Fruit fly (Drosophila melanogaster) whole organism, embryonic: ENCODE measurements around the gene brm.
A peak's percentile ranks its signal among the peaks of the same experiment; 100 is the strongest.

Source experiments
- Antp ChIP-seq: fragments of 200-800 bp; sonication (Bioruptor generic); optimal IDR thresholded peaks from 3 replicates; lab custom pipeline; 2016; ENCODE audit warnings: missing biosample characterization, missing genetic modification characterization
- Asciz ChIP-seq: fragments of 200-800 bp; sonication (Bioruptor generic); optimal IDR thresholded peaks from 2 replicates; lab custom pipeline; 2017; ENCODE audit warnings: missing biosample characterization, mild to moderate bottlenecking, missing genetic modification characterization, missing genetic modification reagents
- CG11456 ChIP-seq: fragments of 200-800 bp; sonication (Bioruptor generic); IDR thresholded peaks from 3 replicates; pipeline ENCODE4 v1.3.6; 2022; ENCODE audit warnings: missing biosample characterization, missing genetic modification characterization
- CG12104 ChIP-seq: fragments of 200-800 bp; sonication (Bioruptor generic); optimal IDR thresholded peaks from 3 replicates; lab custom pipeline; 2016; ENCODE audit warnings: missing biosample characterization, missing genetic modification characterization
- CG12769 ChIP-seq: fragments of 200-800 bp; sonication (Bioruptor generic); optimal IDR thresholded peaks from 2 replicates; lab custom pipeline; 2019; ENCODE audit warnings: missing biosample characterization, mild to moderate bottlenecking, missing genetic modification characterization, moderate library complexity
- CG13287 ChIP-seq: fragments of 200-800 bp; sonication (Bioruptor generic); IDR thresholded peaks from 2 replicates; pipeline ENCODE4 v1.3.6; 2022; ENCODE audit warnings: missing biosample characterization, missing genetic modification characterization; ENCODE audit not compliant: partially characterized antibody
- CG14050 ChIP-seq: fragments of 200-800 bp; sonication (Bioruptor generic); IDR thresholded peaks from 3 replicates; pipeline ENCODE4 v1.3.6; 2022; ENCODE audit warnings: missing biosample characterization, missing genetic modification characterization
- CG30020 ChIP-seq: fragments of 200-800 bp; optimal IDR thresholded peaks from 2 replicates; lab custom pipeline; 2019; ENCODE audit warnings: missing biosample characterization, mild to moderate bottlenecking, missing genetic modification characterization, moderate library complexity
- CG4328 ChIP-seq: fragments of 200-800 bp; sonication (Bioruptor generic); optimal IDR thresholded peaks from 3 replicates; lab custom pipeline; 2017; ENCODE audit warnings: missing biosample characterization, missing genetic modification reagents, missing genetic modification characterization
- CG6791 ChIP-seq: fragments of 200-800 bp; sonication (Bioruptor generic); IDR thresholded peaks from 3 replicates; pipeline ENCODE4 v1.3.6; 2022; ENCODE audit warnings: missing biosample characterization, missing genetic modification characterization; ENCODE audit not compliant: partially characterized antibody
- CG6854 ChIP-seq: fragments of 200-800 bp; sonication (Bioruptor generic); optimal IDR thresholded peaks from 3 replicates; lab custom pipeline; 2017; ENCODE audit warnings: missing biosample characterization, mild to moderate bottlenecking, missing genetic modification characterization
- CG7745 ChIP-seq: fragments of 200-800 bp; sonication (Bioruptor generic); optimal IDR thresholded peaks from 2 replicates; lab custom pipeline; 2018; ENCODE audit warnings: missing biosample characterization, mild to moderate bottlenecking, missing genetic modification characterization, moderate library complexity
- CG7839 ChIP-seq: fragments of 200-800 bp; sonication (Bioruptor generic); optimal IDR thresholded peaks from 3 replicates; lab custom pipeline; 2018; ENCODE audit warnings: missing biosample characterization, mild to moderate bottlenecking, missing genetic modification characterization, moderate library complexity
- CG7928 ChIP-seq: fragments of 200-800 bp; sonication (Bioruptor generic); optimal IDR thresholded peaks from 2 replicates; lab custom pipeline; 2017; ENCODE audit warnings: missing biosample characterization, mild to moderate bottlenecking, missing genetic modification characterization
- CG9727 ChIP-seq: fragments of 200-800 bp; sonication (Bioruptor generic); optimal IDR thresholded peaks from 3 replicates; lab custom pipeline; 2017; ENCODE audit warnings: missing biosample characterization, mild to moderate bottlenecking, missing genetic modification characterization
- CG9876 ChIP-seq: fragments of 200-800 bp; sonication (Bioruptor generic); optimal IDR thresholded peaks from 2 replicates; lab custom pipeline; 2016; ENCODE audit warnings: missing biosample characterization, missing genetic modification characterization
- Eip74EF ChIP-seq, 2 experiments: fragments of 200-800 bp in 1 of 2; fragments of >200 bp in 1 of 2; sonication (Bioruptor generic) in 1 of 2; optimal IDR thresholded peaks; 2 replicates each; lab custom pipeline; 2017 to 2019; ENCODE audit warnings: missing biosample characterization in 2 of 2, missing genetic modification characterization in 2 of 2, mild to moderate bottlenecking in 1 of 2, moderate library complexity in 1 of 2
- Ets65A ChIP-seq: fragments of 200-800 bp; sonication (Bioruptor generic); peaks from one replicate; lab custom pipeline; 2016; ENCODE audit warnings: missing biosample characterization, missing genetic modification characterization
- HHEX ChIP-seq: fragments of 200-800 bp; sonication (Bioruptor generic); optimal IDR thresholded peaks from 3 replicates; lab custom pipeline; 2017; ENCODE audit warnings: missing biosample characterization, mild to moderate bottlenecking, missing genetic modification characterization, missing genetic modification reagents
- Hsf ChIP-seq: fragments of 200-800 bp; sonication (Bioruptor generic); optimal IDR thresholded peaks from 3 replicates; lab custom pipeline; 2016; ENCODE audit warnings: missing biosample characterization, missing genetic modification characterization
- Myb ChIP-seq: fragments of 200-800 bp; sonication (Bioruptor generic); optimal IDR thresholded peaks from 2 replicates; lab custom pipeline; 2016; ENCODE audit warnings: missing biosample characterization, missing genetic modification characterization
- NC2β ChIP-seq: fragments of 200-800 bp; sonication (Bioruptor generic); optimal IDR thresholded peaks from 2 replicates; lab custom pipeline; 2016; ENCODE audit warnings: missing biosample characterization, missing genetic modification characterization
- PHDP ChIP-seq: fragments of 200-800 bp; sonication (Bioruptor generic); optimal IDR thresholded peaks from 3 replicates; lab custom pipeline; 2018; ENCODE audit warnings: missing biosample characterization, mild to moderate bottlenecking, missing genetic modification characterization, moderate library complexity
- Sin3A ChIP-seq: fragments of >200 bp; optimal IDR thresholded peaks from 2 replicates; lab custom pipeline; 2018
- Spps ChIP-seq: fragments of 200-800 bp; sonication (Bioruptor generic); optimal IDR thresholded peaks from 2 replicates; lab custom pipeline; 2018; ENCODE audit warnings: missing biosample characterization, mild to moderate bottlenecking, missing genetic modification characterization
- TFAM ChIP-seq: fragments of 200-800 bp; sonication (Bioruptor generic); optimal IDR thresholded peaks from 2 replicates; lab custom pipeline; 2017; ENCODE audit warnings: missing biosample characterization, missing genetic modification characterization, inconsistent platforms
- caup ChIP-seq: fragments of 200-800 bp; sonication (Bioruptor generic); optimal IDR thresholded peaks from 3 replicates; lab custom pipeline; 2017; ENCODE audit warnings: missing biosample characterization, mild to moderate bottlenecking, missing genetic modification characterization, moderate library complexity; ENCODE audit not compliant: severe bottlenecking
- chn ChIP-seq: fragments of 200-800 bp; sonication (Bioruptor generic); optimal IDR thresholded peaks from 2 replicates; lab custom pipeline; 2016; ENCODE audit warnings: missing biosample characterization, missing genetic modification characterization
- crol ChIP-seq: fragments of 200-800 bp; sonication (Bioruptor generic); IDR thresholded peaks from 2 replicates; pipeline ENCODE4 v1.3.6; 2022; ENCODE audit warnings: missing biosample characterization, missing genetic modification characterization
- crp ChIP-seq, 2 experiments: fragments of 200-800 bp; sonication (Bioruptor generic); optimal IDR thresholded peaks; 2 replicates in 1 of 2; 3 replicates in 1 of 2; lab custom pipeline; 2017; ENCODE audit warnings: missing biosample characterization in 2 of 2, missing genetic modification characterization in 2 of 2, mild to moderate bottlenecking in 1 of 2, moderate library complexity in 1 of 2
- dan ChIP-seq: fragments of 200-800 bp; sonication (Bioruptor generic); IDR thresholded peaks from 2 replicates; pipeline ENCODE4 v1.3.6; 2022; ENCODE audit warnings: missing biosample characterization, missing genetic modification characterization
- danr ChIP-seq: fragments of 200-800 bp; sonication (Bioruptor generic); IDR thresholded peaks from 2 replicates; pipeline ENCODE4 v1.3.6; 2022; ENCODE audit warnings: missing biosample characterization, missing genetic modification characterization
- gce ChIP-seq: fragments of 200-800 bp; sonication (Bioruptor generic); IDR thresholded peaks from 3 replicates; pipeline ENCODE4 v1.3.6; 2022; ENCODE audit warnings: missing biosample characterization, missing genetic modification characterization
- hb ChIP-seq: fragments of 200-800 bp; sonication (Bioruptor generic); IDR thresholded peaks from 3 replicates; pipeline ENCODE4 v1.3.6; 2022; ENCODE audit warnings: missing biosample characterization, missing genetic modification characterization; ENCODE audit not compliant: partially characterized antibody
- hkb ChIP-seq, 2 experiments: fragments of 200-800 bp in 1 of 2; fragments of >200 bp in 1 of 2; sonication (Bioruptor generic) in 1 of 2; IDR thresholded peaks in 1 of 2; optimal IDR thresholded peaks in 1 of 2; 2 replicates each; pipeline versions ENCODE4 v1.3.6 to Lab custom; 2017 to 2022; ENCODE audit warnings: missing biosample characterization in 1 of 2, missing genetic modification characterization in 1 of 2
- kay ChIP-seq: fragments of 200-800 bp; sonication (Bioruptor generic); optimal IDR thresholded peaks from 2 replicates; lab custom pipeline; 2016; ENCODE audit warnings: missing biosample characterization, missing genetic modification characterization
- nau ChIP-seq: fragments of 200-800 bp; sonication (Bioruptor generic); optimal IDR thresholded peaks from 3 replicates; lab custom pipeline; 2017; ENCODE audit warnings: missing biosample characterization, mild to moderate bottlenecking, missing genetic modification characterization, missing genetic modification reagents
- nom ChIP-seq: fragments of 200-800 bp; sonication (Bioruptor generic); optimal IDR thresholded peaks from 2 replicates; lab custom pipeline; 2017; ENCODE audit warnings: missing biosample characterization, missing genetic modification characterization, mild to moderate bottlenecking, moderate library complexity, missing genetic modification reagents
- odd ChIP-seq: fragments of 200-800 bp; sonication (Bioruptor generic); optimal IDR thresholded peaks from 2 replicates; lab custom pipeline; 2017; ENCODE audit warnings: missing biosample characterization, mild to moderate bottlenecking, missing genetic modification characterization
- onecut ChIP-seq: fragments of 200-800 bp; sonication (Bioruptor generic); IDR thresholded peaks from 2 replicates; pipeline ENCODE4 v1.3.6; 2022; ENCODE audit warnings: missing biosample characterization, missing genetic modification characterization
- so ChIP-seq: fragments of 200-800 bp; sonication (Bioruptor generic); IDR thresholded peaks from 3 replicates; pipeline ENCODE4 v1.3.6; 2022; ENCODE audit warnings: missing biosample characterization, missing genetic modification characterization
- trem ChIP-seq: fragments of 200-800 bp; optimal IDR thresholded peaks from 3 replicates; lab custom pipeline; 2019; ENCODE audit warnings: missing biosample characterization, mild to moderate bottlenecking, missing genetic modification characterization, moderate library complexity
- tup ChIP-seq: fragments of 200-800 bp; sonication (Bioruptor generic); optimal IDR thresholded peaks from 2 replicates; lab custom pipeline; 2016; ENCODE audit warnings: missing biosample characterization, mild to moderate bottlenecking, missing genetic modification characterization, moderate library complexity
- vvl ChIP-seq: fragments of 200-800 bp; sonication (Bioruptor generic); IDR thresholded peaks from 2 replicates; pipeline ENCODE4 v1.3.6; 2022; ENCODE audit warnings: missing biosample characterization, missing genetic modification characterization

Gene brm

DNA sequence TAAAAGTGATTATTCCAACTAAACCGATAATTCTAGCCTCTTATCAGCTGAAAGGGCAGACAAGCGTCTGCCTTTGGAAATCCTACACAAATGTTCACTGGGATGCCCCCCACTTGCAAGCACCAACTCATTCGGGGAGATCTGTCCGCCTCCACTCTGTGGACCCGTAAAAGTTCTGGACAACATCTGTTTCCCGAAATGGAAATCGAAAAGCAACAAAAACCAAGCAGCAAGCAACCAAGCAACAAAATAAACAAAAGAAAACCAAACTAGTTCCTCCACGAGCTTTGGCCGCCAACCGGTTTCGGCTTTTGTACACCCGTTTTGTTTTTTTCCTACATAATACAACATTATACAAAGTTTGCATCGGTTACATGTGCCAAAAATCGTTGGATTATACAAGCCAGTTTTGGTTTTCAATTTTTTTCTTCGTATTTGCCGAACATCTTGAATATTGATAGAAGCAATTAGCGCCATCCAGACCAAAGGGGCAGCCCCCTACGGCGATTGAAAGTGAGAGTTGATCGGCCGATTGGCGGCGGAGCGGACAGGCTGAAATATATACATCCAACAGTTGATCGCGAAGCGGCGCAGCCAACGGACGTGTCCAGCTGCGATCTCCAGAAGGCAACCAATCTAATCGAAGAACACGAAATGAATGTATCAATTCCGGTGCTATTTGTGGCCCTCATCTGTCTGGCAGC, 23.9 kb downstream of the brm start, which contains the start of gene CG17032 (continued):
- TF ChIP-seq Asciz (GFP tag; lab: Kevin White, UChicago), result no peak
- TF ChIP-seq CG9727 (GFP tag; lab: Kevin White, UChicago), result no peak
- TF ChIP-seq CG6854 (GFP tag; lab: Kevin White, UChicago), result no peak
- no peak for TF ChIP-seq CG4328
- no peak for TF ChIP-seq NC2β (GFP tag; lab: Kevin White, UChicago)
- no peak for TF ChIP-seq crol
- TF ChIP-seq danr (GFP tag; lab: Robert Waterston, UW), result no peak
- peak in 1 of 2 experiments; percentile 58 for TF ChIP-seq Eip74EF (GFP tag; optimal IDR thresholded peaks at IDR 0.05; lab: Kevin White, UChicago)
- TF ChIP-seq CG9876, result no peak
- TF ChIP-seq hb (GFP tag; lab: Robert Waterston, UW), result no peak
- TF ChIP-seq onecut (GFP tag; lab: Robert Waterston, UW), result no peak
- 0 out of 3 replicates have a peak, but pooled peaks have one; percentile 6 for TF ChIP-seq so (GFP tag; lab: Robert Waterston, UW)
- no peak for TF ChIP-seq CG30020
- TF ChIP-seq Sin3A (lab: Kevin White, UChicago), result no peak
- peak; percentile 2 for TF ChIP-seq Spps (tag; lab: Kevin White, UChicago)
- no peak for TF ChIP-seq CG7745
- TF ChIP-seq Antp, result no peak
- no peak for TF ChIP-seq crp (GFP tag; optimal IDR thresholded peaks at IDR 0.05; lab: Kevin White, UChicago)
- TF ChIP-seq CG7839 (tag; lab: Kevin White, UChicago), result no peak
- TF ChIP-seq dan (GFP tag; lab: Robert Waterston, UW), result no peak
- TF ChIP-seq tup (GFP tag; lab: Kevin White, UChicago), result no peak
- 0 out of 3 replicates have a peak, but pooled peaks have one; percentile 57 for TF ChIP-seq CG11456 (GFP tag; lab: Robert Waterston, UW)
- TF ChIP-seq hkb (optimal IDR thresholded peaks at IDR 0.05; lab: Kevin White, UChicago), result no peak
- no peak for TF ChIP-seq hkb (GFP tag; IDR thresholded peaks at IDR 0.05; lab: Robert Waterston, UW)
- no peak for TF ChIP-seq chn (GFP tag; lab: Kevin White, UChicago)
- peak; percentile 75 for TF ChIP-seq vvl (GFP tag; lab: Robert Waterston, UW)
- TF ChIP-seq CG14050 (GFP tag; lab: Robert Waterston, UW), result no peak
- TF ChIP-seq Ets65A, result no peak
- TF ChIP-seq gce (GFP tag; lab: Robert Waterston, UW), result no peak
- TF ChIP-seq nom (GFP tag; lab: Kevin White, UChicago), result peak; percentile 39
- no peak for TF ChIP-seq PHDP (tag; lab: Kevin White, UChicago)
- no peak for TF ChIP-seq trem (tag; lab: Kevin White, UChicago)
- TF ChIP-seq caup (GFP tag; lab: Kevin White, UChicago), result peak; percentile 15
- TF ChIP-seq CG12104, result no peak
- TF ChIP-seq CG7928, result no peak
- TF ChIP-seq odd (GFP tag; lab: Kevin White, UChicago), result no peak
- no peak for TF ChIP-seq TFAM (GFP tag; lab: Kevin White, UChicago)
- TF ChIP-seq Hsf (GFP tag; lab: Kevin White, UChicago), result no peak
- peak; percentile 96 for TF ChIP-seq CG12769
- no peak for TF ChIP-seq nau
- peak; percentile 24; the same call in 1 of the 3 replicates for TF ChIP-seq CG6791 (GFP tag; lab: Robert Waterston, UW)
- TF ChIP-seq HHEX (GFP tag; lab: Kevin White, UChicago), result no peak
- no peak for TF ChIP-seq Myb (GFP tag; lab: Kevin White, UChicago)
- no peak for TF ChIP-seq kay (GFP tag; lab: Kevin White, UChicago)
- TF ChIP-seq CG13287 (GFP tag; lab: Robert Waterston, UW), result peak; percentile 28; the same call in 1 of the 2 replicates
